Worm (Caenorhabditis elegans) whole organism, L1 larva: ENCODE measurements around the gene ZC239.13.

ENCODE experiments used
- ceh-82 ChIP-seq, 3 experiments: fragments of 150-350 bp in 1 of 3; sonication (generic microtip) in 2 of 3; optimal IDR thresholded peaks; 2 replicates each; lab custom pipeline; 2014 to 2017; ENCODE audit warnings: missing biosample characterization in 3 of 3, missing genetic modification characterization in 3 of 3
- ces-1 ChIP-seq: fragments of 150-350 bp; optimal IDR thresholded peaks from 2 replicates; lab custom pipeline; 2014; ENCODE audit warnings: missing biosample characterization, missing genetic modification reagents, missing genetic modification characterization
- snpc-4 ChIP-seq: fragments of 150-350 bp; optimal IDR thresholded peaks from 2 replicates; lab custom pipeline; 2014; ENCODE audit warnings: missing biosample characterization, missing genetic modification characterization
- tlp-1 ChIP-seq: fragments of 150-350 bp; optimal IDR thresholded peaks from 2 replicates; lab custom pipeline; 2014; ENCODE audit warnings: missing biosample characterization, missing genetic modification characterization

DNA sequence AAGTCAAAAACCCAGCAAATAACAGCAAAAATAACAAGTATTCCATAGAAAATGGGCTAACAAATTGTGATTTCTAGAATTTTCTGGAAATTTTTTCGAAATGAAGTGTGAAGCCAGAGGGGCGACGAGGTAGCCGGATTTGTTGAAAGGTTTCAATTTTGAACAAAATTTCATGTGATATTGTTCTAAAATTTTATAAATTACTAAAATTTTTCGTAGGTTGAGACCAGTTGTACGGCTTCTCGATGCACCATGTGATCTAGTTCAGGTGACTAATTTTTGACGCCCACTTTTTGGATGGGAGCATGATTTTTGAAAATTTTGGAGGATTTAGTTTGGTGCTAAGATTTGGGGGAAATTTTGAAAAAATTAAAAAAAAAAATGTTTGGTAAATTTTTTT, 36.6 kb upstream of the ZC239.13 start, which contains the start of gene gcy-19:
- TF ChIP-seq ceh-82 (tag; optimal IDR thresholded peaks at IDR 0.05; lab: Kevin White, UChicago) (no peak), tlp-1 (no peak), snpc-4 (tag; lab: Kevin White, UChicago) (no peak), ces-1 (GFP tag; lab: Kevin White, UChicago) (no peak)
